Worm (Caenorhabditis elegans) whole organism, mixed stage, embryonic: ENCODE measurements around the gene C06G3.3.

Source experiments
- cnd-1 ChIP-seq: fragments of 200-800 bp; sonication (Bioruptor generic); optimal IDR thresholded peaks from 2 replicates; lab custom pipeline; 2018; ENCODE audit warnings: mild to moderate bottlenecking, missing genetic modification characterization, missing compliant biosample characterization
- elt-1 ChIP-seq: sonication (generic microtip); optimal IDR thresholded peaks from 2 replicates; lab custom pipeline; 2017; ENCODE audit warnings: missing genetic modification characterization, mild to moderate bottlenecking, missing compliant biosample characterization, antibody characterized with exemption, moderate library complexity, borderline replicate concordance; ENCODE audit not compliant: insufficient read depth
- lin-32 ChIP-seq: fragments of 200-800 bp; sonication (Bioruptor generic); optimal IDR thresholded peaks from 2 replicates; lab custom pipeline; 2018; ENCODE audit warnings: mild to moderate bottlenecking, missing genetic modification characterization, missing compliant biosample characterization
- nhr-12 ChIP-seq: fragments of 150-350 bp; optimal IDR thresholded peaks from 2 replicates; lab custom pipeline; 2014; ENCODE audit warnings: missing biosample characterization, missing genetic modification characterization
- nhr-237 ChIP-seq: fragments of 150-350 bp; optimal IDR thresholded peaks from 2 replicates; lab custom pipeline; 2014; ENCODE audit warnings: missing biosample characterization, missing genetic modification characterization
- nhr-28 ChIP-seq: fragments of 150-350 bp; optimal IDR thresholded peaks from 2 replicates; lab custom pipeline; 2014; ENCODE audit warnings: missing biosample characterization, missing genetic modification characterization
- nhr-76 ChIP-seq: sonication (generic microtip); optimal IDR thresholded peaks from 2 replicates; lab custom pipeline; 2017; ENCODE audit warnings: missing biosample characterization, missing genetic modification characterization
- pha-4 ChIP-seq: fragments of 150-350 bp; optimal IDR thresholded peaks from 2 replicates; lab custom pipeline; 2018; ENCODE audit warnings: missing biosample characterization, missing genetic modification reagents, missing genetic modification characterization
- snpc-4 ChIP-seq: fragments of 150-350 bp; optimal IDR thresholded peaks from 2 replicates; lab custom pipeline; 2014; ENCODE audit warnings: missing biosample characterization, missing genetic modification characterization
- unc-120 ChIP-seq: sonication (generic microtip); optimal IDR thresholded peaks from 2 replicates; lab custom pipeline; 2017; ENCODE audit warnings: missing genetic modification characterization, missing compliant biosample characterization; ENCODE audit not compliant: poor library complexity, severe bottlenecking
- unc-39 ChIP-seq: fragments of 150-350 bp; optimal IDR thresholded peaks from 2 replicates; lab custom pipeline; 2014; ENCODE audit warnings: missing biosample characterization, missing genetic modification characterization
- unc-62 ChIP-seq: fragments of 150-350 bp; optimal IDR thresholded peaks from 2 replicates; lab custom pipeline; 2014; ENCODE audit warnings: missing biosample characterization, missing genetic modification reagents, missing genetic modification characterization
- ztf-11 ChIP-seq: fragments of 150-350 bp; optimal IDR thresholded peaks from 2 replicates; lab custom pipeline; 2014; ENCODE audit warnings: missing biosample characterization, missing genetic modification characterization

ce11 chrIV:7011728-7012127 is 24.2 kb upstream of the C06G3.3 start, which contains the start of gene trxr-1:
- TF ChIP-seq ztf-11 (tag; lab: Kevin White, UChicago) (no peak), pha-4 (tag; lab: Kevin White, UChicago) (no peak), nhr-28 (tag; lab: Kevin White, UChicago) (no peak), nhr-76 (tag; lab: Kevin White, UChicago) (no peak), snpc-4 (no peak), nhr-12 (tag; lab: Kevin White, UChicago) (no peak), unc-120 (tag; lab: Kevin White, UChicago) (no peak), unc-62 (GFP tag; lab: Kevin White, UChicago) (no peak), nhr-237 (tag; lab: Kevin White, UChicago) (no peak), unc-39 (tag; lab: Kevin White, UChicago) (no peak), lin-32 (GFP tag; lab: Kevin White, UChicago) (no peak), elt-1 (tag; lab: Kevin White, UChicago) (no peak), cnd-1 (tag; lab: Kevin White, UChicago) (no peak)
